Worm (Caenorhabditis elegans) whole organism, L2 larva: Measurements from ENCODE around the gene gpa-18.
A peak's percentile ranks its signal among the peaks of the same experiment; 100 is the strongest.
"Not testable (repeated sequence)": the region's sequence is repeated elsewhere in the genome, so short reads cannot be mapped to it uniquely, and the experiment has no call there.

Experiments used
- C34F6.9 ChIP-seq: fragments of 150-350 bp; optimal IDR thresholded peaks from 2 replicates; lab custom pipeline; 2014; ENCODE audit warnings: missing biosample characterization, missing genetic modification characterization
- F13H6.1 ChIP-seq: sonication (generic microtip); optimal IDR thresholded peaks from 2 replicates; lab custom pipeline; 2016; ENCODE audit warnings: missing genetic modification characterization, missing compliant biosample characterization
- R02D3.7 ChIP-seq: fragments of 150-350 bp; optimal IDR thresholded peaks from 2 replicates; lab custom pipeline; 2014; ENCODE audit warnings: missing biosample characterization, missing genetic modification characterization
- Y55F3AM.14 ChIP-seq: fragments of 200-800 bp; sonication (Bioruptor generic); optimal IDR thresholded peaks from 2 replicates; lab custom pipeline; 2018; ENCODE audit warnings: mild to moderate bottlenecking, missing genetic modification characterization, missing compliant biosample characterization
- ZK546.5 ChIP-seq: sonication (generic microtip); optimal IDR thresholded peaks from 2 replicates; lab custom pipeline; 2017; ENCODE audit warnings: missing biosample characterization, missing genetic modification characterization
- alr-1 ChIP-seq: fragments of 150-350 bp; optimal IDR thresholded peaks from 2 replicates; lab custom pipeline; 2014; ENCODE audit warnings: missing biosample characterization, missing genetic modification characterization
- aly-2 ChIP-seq: fragments of 150-350 bp; optimal IDR thresholded peaks from 2 replicates; lab custom pipeline; 2014; ENCODE audit warnings: missing biosample characterization, missing genetic modification characterization
- ama-1 ChIP-seq: fragments of 150-350 bp; optimal IDR thresholded peaks from 2 replicates; lab custom pipeline; 2018; ENCODE audit warnings: inconsistent platforms
- blmp-1 ChIP-seq: sonication (generic microtip); optimal IDR thresholded peaks from 2 replicates; lab custom pipeline; 2017; ENCODE audit warnings: missing genetic modification characterization, mild to moderate bottlenecking, missing compliant biosample characterization, antibody characterized with exemption, moderate library complexity; ENCODE audit not compliant: insufficient read depth
- ceh-82 ChIP-seq: fragments of 150-350 bp; optimal IDR thresholded peaks from 2 replicates; lab custom pipeline; 2014; ENCODE audit warnings: missing biosample characterization, missing genetic modification characterization
- crh-2 ChIP-seq: sonication (generic microtip); optimal IDR thresholded peaks from 2 replicates; lab custom pipeline; 2017; ENCODE audit warnings: missing biosample characterization, missing genetic modification characterization
- dmd-4 ChIP-seq: sonication (generic microtip); optimal IDR thresholded peaks from 2 replicates; lab custom pipeline; 2017; ENCODE audit warnings: missing biosample characterization, missing genetic modification characterization
- egl-27 ChIP-seq: sonication (generic microtip); optimal IDR thresholded peaks from 3 replicates; lab custom pipeline; 2017; ENCODE audit warnings: missing biosample characterization, missing genetic modification reagents, missing genetic modification characterization
- elt-1 ChIP-seq: fragments of 150-350 bp; optimal IDR thresholded peaks from 2 replicates; lab custom pipeline; 2014; ENCODE audit warnings: missing biosample characterization, missing genetic modification characterization
- elt-3 ChIP-seq: sonication (generic microtip); optimal IDR thresholded peaks from 2 replicates; lab custom pipeline; 2017; ENCODE audit warnings: missing biosample characterization, missing genetic modification characterization
- fos-1 ChIP-seq: fragments of 150-350 bp; optimal IDR thresholded peaks from 2 replicates; lab custom pipeline; 2014; ENCODE audit warnings: missing biosample characterization, missing genetic modification characterization
- gmeb-1 ChIP-seq: fragments of 150-350 bp; optimal IDR thresholded peaks from 2 replicates; lab custom pipeline; 2014; ENCODE audit warnings: missing biosample characterization, missing genetic modification characterization
- lin-11 ChIP-seq: fragments of 150-350 bp; sonication (generic microtip); optimal IDR thresholded peaks from 2 replicates; lab custom pipeline; 2014; ENCODE audit warnings: missing biosample characterization, missing genetic modification characterization, inconsistent platforms, mixed read lengths
- lin-39 ChIP-seq: fragments of 150-350 bp; optimal IDR thresholded peaks from 2 replicates; lab custom pipeline; 2014; ENCODE audit warnings: missing biosample characterization, missing genetic modification reagents, missing genetic modification characterization
- lsy-2 ChIP-seq, 2 experiments: fragments of 150-350 bp in 1 of 2; sonication (generic microtip) in 1 of 2; optimal IDR thresholded peaks; 2 replicates each; lab custom pipeline; 2014 to 2017; ENCODE audit warnings: missing biosample characterization in 2 of 2, missing genetic modification characterization in 2 of 2
- mab-5 ChIP-seq: fragments of 150-350 bp; optimal IDR thresholded peaks from 2 replicates; lab custom pipeline; 2014; ENCODE audit warnings: missing biosample characterization, missing genetic modification characterization
- mbf-1 ChIP-seq: sonication (generic microtip); optimal IDR thresholded peaks from 2 replicates; lab custom pipeline; 2017; ENCODE audit warnings: missing biosample characterization, missing genetic modification characterization
- mdl-1 ChIP-seq, 2 experiments: fragments of 150-350 bp in 1 of 2; sonication (generic microtip) in 1 of 2; optimal IDR thresholded peaks; 2 replicates each; lab custom pipeline; 2017; ENCODE audit warnings: missing biosample characterization in 2 of 2, missing genetic modification characterization in 2 of 2
- nhr-11 ChIP-seq: fragments of 150-350 bp; optimal IDR thresholded peaks from 2 replicates; lab custom pipeline; 2014; ENCODE audit warnings: missing biosample characterization, missing genetic modification characterization
- nhr-12 ChIP-seq: fragments of 150-350 bp; optimal IDR thresholded peaks from 2 replicates; lab custom pipeline; 2014; ENCODE audit warnings: missing biosample characterization, missing genetic modification characterization
- nhr-129 ChIP-seq: fragments of 150-350 bp; optimal IDR thresholded peaks from 2 replicates; lab custom pipeline; 2014; ENCODE audit warnings: missing biosample characterization, missing genetic modification characterization
- nhr-21 ChIP-seq: fragments of 150-350 bp; optimal IDR thresholded peaks from 2 replicates; lab custom pipeline; 2014; ENCODE audit warnings: missing biosample characterization, missing genetic modification characterization
- nhr-23 ChIP-seq: fragments of 150-350 bp; optimal IDR thresholded peaks from 2 replicates; lab custom pipeline; 2014; ENCODE audit warnings: missing biosample characterization, missing genetic modification reagents, missing genetic modification characterization
- nhr-237 ChIP-seq: fragments of 150-350 bp; optimal IDR thresholded peaks from 2 replicates; lab custom pipeline; 2014; ENCODE audit warnings: missing biosample characterization, missing genetic modification characterization
- nhr-25 ChIP-seq: fragments of 150-350 bp; sonication (generic microtip); optimal IDR thresholded peaks from 3 replicates; lab custom pipeline; 2014; ENCODE audit warnings: missing biosample characterization, missing genetic modification characterization
- nhr-6 ChIP-seq: fragments of 150-350 bp; optimal IDR thresholded peaks from 2 replicates; lab custom pipeline; 2014; ENCODE audit warnings: missing biosample characterization, missing genetic modification characterization
- nhr-77 ChIP-seq: fragments of 150-350 bp; optimal IDR thresholded peaks from 2 replicates; lab custom pipeline; 2014; ENCODE audit warnings: missing biosample characterization, missing genetic modification characterization
- peb-1 ChIP-seq: fragments of 150-350 bp; optimal IDR thresholded peaks from 2 replicates; lab custom pipeline; 2014; ENCODE audit warnings: missing biosample characterization, missing genetic modification characterization
- sem-4 ChIP-seq: fragments of 150-350 bp; optimal IDR thresholded peaks from 2 replicates; lab custom pipeline; 2014; ENCODE audit warnings: missing biosample characterization, missing genetic modification reagents, missing genetic modification characterization
- skn-1 ChIP-seq: sonication (generic microtip); optimal IDR thresholded peaks from 2 replicates; lab custom pipeline; 2017; ENCODE audit warnings: missing biosample characterization, missing genetic modification characterization
- sma-3 ChIP-seq: sonication (generic microtip); optimal IDR thresholded peaks from 2 replicates; lab custom pipeline; 2016; ENCODE audit warnings: missing genetic modification reagents, missing genetic modification characterization, missing compliant biosample characterization
- sma-9 ChIP-seq, 2 experiments: fragments of 150-350 bp in 1 of 2; sonication (generic microtip) in 1 of 2; optimal IDR thresholded peaks; 2 replicates each; lab custom pipeline; 2014 to 2016; ENCODE audit warnings: missing genetic modification characterization in 2 of 2, mild to moderate bottlenecking in 1 of 2, missing biosample characterization in 1 of 2, missing compliant biosample characterization in 1 of 2, missing genetic modification reagents in 1 of 2, moderate library complexity in 1 of 2
- snpc-4 ChIP-seq: fragments of 150-350 bp; optimal IDR thresholded peaks from 2 replicates; lab custom pipeline; 2014; ENCODE audit warnings: missing biosample characterization, missing genetic modification characterization
- unc-39 ChIP-seq: fragments of 150-350 bp; optimal IDR thresholded peaks from 2 replicates; lab custom pipeline; 2014; ENCODE audit warnings: missing biosample characterization, missing genetic modification characterization
- unc-55 ChIP-seq: fragments of 150-350 bp; sonication (generic microtip); optimal IDR thresholded peaks from 3 replicates; lab custom pipeline; 2014; ENCODE audit warnings: missing biosample characterization, missing genetic modification reagents, missing genetic modification characterization
- unc-62 ChIP-seq: fragments of 150-350 bp; optimal IDR thresholded peaks from 2 replicates; lab custom pipeline; 2014; ENCODE audit warnings: missing biosample characterization, missing genetic modification reagents, missing genetic modification characterization
- zag-1 ChIP-seq: fragments of 150-350 bp; optimal IDR thresholded peaks from 2 replicates; lab custom pipeline; 2014; ENCODE audit warnings: missing biosample characterization, missing genetic modification characterization
- ztf-11 ChIP-seq: sonication (generic microtip); optimal IDR thresholded peaks from 2 replicates; lab custom pipeline; 2017; ENCODE audit warnings: missing biosample characterization, missing genetic modification characterization
- ztf-4 ChIP-seq: fragments of 150-350 bp; optimal IDR thresholded peaks from 2 replicates; lab custom pipeline; 2014; ENCODE audit warnings: missing biosample characterization, missing genetic modification characterization

Gene gpa-18

DNA sequence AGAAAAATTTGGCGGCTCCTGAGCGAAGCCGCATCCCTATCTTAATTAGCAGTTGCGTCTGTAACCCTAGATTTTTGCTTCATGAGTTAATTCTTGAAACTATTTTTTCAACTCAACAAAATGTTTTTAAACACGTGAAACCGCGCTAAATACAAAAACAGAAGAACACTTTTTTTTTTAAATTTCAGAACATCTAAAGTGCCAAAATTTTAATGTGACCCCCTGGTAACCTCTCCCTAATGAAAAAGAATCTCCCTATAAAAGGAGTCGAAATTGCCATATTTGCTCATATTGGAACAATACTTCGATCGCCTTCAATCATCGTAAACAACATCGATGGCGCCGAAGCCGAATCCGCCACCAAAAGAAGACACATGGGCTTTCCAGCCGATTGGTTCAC is 23.1 kb upstream of the gpa-18 start, which contains the start of gene nsph-4.2:
TSS of gene nsph-4.2 (plus strand) at position 301 of the 400 bp plus-strand sequence.
- not testable (repeated sequence) for TF ChIP-seq mbf-1 (tag; lab: Kevin White, UChicago); Y55F3AM.14 (GFP tag; lab: Kevin White, UChicago); zag-1 (tag; lab: Kevin White, UChicago)

DNA sequence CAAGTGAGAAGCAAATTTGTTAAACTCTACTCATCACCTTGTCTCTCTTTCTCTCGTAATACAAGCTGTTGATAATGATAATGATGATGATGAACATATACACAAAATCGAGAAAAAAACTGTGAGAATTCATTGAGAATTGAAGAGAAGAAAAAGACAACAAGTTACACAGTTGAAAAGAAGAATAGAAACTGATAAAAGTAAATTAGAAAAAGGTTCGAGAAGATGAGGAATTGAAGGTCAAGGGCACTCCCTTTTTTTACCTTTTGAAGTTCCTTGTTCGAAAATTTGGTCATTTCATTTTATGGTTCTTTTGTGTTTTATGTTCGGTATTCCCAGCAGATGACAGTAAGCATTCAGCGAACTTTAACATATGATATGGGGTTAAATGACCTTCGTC is 20.9 kb upstream of the gpa-18 start:
- TF ChIP-seq C34F6.9 (tag; lab: Kevin White, UChicago) (no peak), nhr-6 (tag; lab: Kevin White, UChicago) (no peak), nhr-25 (tag; lab: Kevin White, UChicago) (peak; percentile 91), crh-2 (tag; lab: Kevin White, UChicago) (peak; percentile 27), sma-9 (GFP tag; optimal IDR thresholded peaks at IDR 0.05; lab: Kevin White, UChicago) (peak; percentile 53), sma-9 (tag; optimal IDR thresholded peaks at IDR 0.05; lab: Kevin White, UChicago) (no peak), blmp-1 (tag; lab: Kevin White, UChicago) (peak; percentile 80), sma-3 (peak; percentile 63), fos-1 (tag; lab: Kevin White, UChicago) (peak; percentile 37)

DNA sequence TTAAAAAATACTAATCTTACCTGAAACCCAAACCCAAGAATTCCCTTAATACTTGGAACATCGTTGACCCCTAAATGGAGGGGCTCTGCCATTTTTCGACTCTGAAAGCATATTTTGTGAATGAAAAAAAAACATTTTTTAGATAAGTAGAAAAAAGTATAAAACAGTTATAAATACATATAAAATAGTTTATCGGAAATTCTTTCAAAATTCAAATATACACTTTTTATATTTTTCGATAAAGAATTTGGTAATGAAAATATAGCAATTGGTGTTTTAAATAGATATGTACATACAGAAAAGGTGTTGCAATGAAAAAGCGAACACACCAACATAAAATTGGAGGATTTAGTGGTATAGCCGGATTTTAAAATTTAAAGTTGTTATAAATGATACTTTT is 19.7 kb upstream of the gpa-18 start, which contains the start of gene Y59E9AL.4:
TSS of gene Y59E9AL.4 (minus strand) at position 101 of the 400 bp plus-strand sequence.
- no peak for TF ChIP-seq nhr-21 (tag; lab: Kevin White, UChicago)

DNA sequence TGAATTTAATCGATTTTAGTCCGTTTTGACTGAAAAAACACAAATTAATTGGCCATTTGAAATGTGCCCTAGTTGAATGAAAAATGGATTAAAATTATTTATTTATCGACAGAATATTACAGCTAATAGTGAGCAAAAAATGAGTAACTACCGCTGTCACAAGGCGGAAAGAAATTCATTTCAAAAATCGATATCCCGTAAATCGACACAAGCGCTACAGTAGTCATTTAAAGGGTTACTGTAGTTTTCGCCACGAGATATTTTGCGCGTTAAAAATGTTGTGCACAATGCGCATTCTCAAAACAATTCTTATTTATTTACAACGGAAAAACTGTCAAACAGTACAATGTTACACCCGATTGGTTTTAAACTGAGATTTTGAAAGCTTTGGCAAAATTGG is 15.2 kb upstream of the gpa-18 start:
- no peak for TF ChIP-seq crh-2 (tag; lab: Kevin White, UChicago)

DNA sequence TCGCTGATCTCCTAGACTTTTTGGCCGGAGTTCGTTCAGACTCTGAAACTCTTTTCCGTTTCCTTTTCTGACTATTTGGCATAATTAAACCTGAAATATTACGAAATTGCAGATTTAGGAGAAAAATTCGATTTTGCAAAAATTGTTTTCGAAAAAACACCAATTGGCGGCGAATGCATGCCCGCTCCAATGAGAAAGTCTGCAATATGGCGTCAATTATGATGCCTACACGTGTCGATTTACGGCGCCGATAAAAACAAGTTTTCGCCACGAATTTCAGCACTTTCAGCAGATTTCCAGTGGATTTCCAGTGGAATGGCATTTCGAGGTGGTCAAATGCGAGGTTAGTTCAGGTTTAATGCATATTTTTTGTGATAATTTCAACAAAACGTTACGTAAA is 14.0 kb upstream of the gpa-18 start, which contains the start of the genes Y59E9AL.36 and nbet-1:
TSS of gene Y59E9AL.36 (minus strand) at position 92 of the 400 bp plus-strand sequence.
TSS of gene nbet-1 (plus strand) at position 112 of the 400 bp plus-strand sequence.
- no peak for TF ChIP-seq dmd-4 (tag; lab: Kevin White, UChicago)
- peak; percentile 69 for TF ChIP-seq nhr-11 (tag; lab: Kevin White, UChicago)
- peak; percentile 66 for TF ChIP-seq nhr-25 (tag; lab: Kevin White, UChicago)
- no peak for TF ChIP-seq peb-1
- no peak for TF ChIP-seq Y55F3AM.14 (GFP tag; lab: Kevin White, UChicago)
- TF ChIP-seq alr-1 = no peak
- no peak for TF ChIP-seq unc-39 (tag; lab: Kevin White, UChicago)
- TF ChIP-seq nhr-21 (tag; lab: Kevin White, UChicago) = peak; percentile 42
- TF ChIP-seq mbf-1 (tag; lab: Kevin White, UChicago) = no peak
- no peak for TF ChIP-seq sem-4 (tag; lab: Kevin White, UChicago)
- no peak for TF ChIP-seq ztf-4 (tag; lab: Kevin White, UChicago)
- peak; percentile 54 for TF ChIP-seq egl-27
- TF ChIP-seq fos-1 (tag; lab: Kevin White, UChicago) = peak; percentile 36
- no peak for TF ChIP-seq lin-39 (tag; lab: Kevin White, UChicago)
- no peak for TF ChIP-seq nhr-12 (tag; lab: Kevin White, UChicago)
- peak in 1 of 2 experiments; percentile 36 for TF ChIP-seq mdl-1 (tag; optimal IDR thresholded peaks at IDR 0.05; lab: Kevin White, UChicago)
- no peak for TF ChIP-seq aly-2 (tag; lab: Kevin White, UChicago)
- no peak for TF ChIP-seq nhr-77 (tag; lab: Kevin White, UChicago)
- TF ChIP-seq blmp-1 (tag; lab: Kevin White, UChicago) = no peak
- no peak for TF ChIP-seq unc-62 (GFP tag; lab: Kevin White, UChicago)
- TF ChIP-seq nhr-6 (tag; lab: Kevin White, UChicago) = no peak
- no peak for TF ChIP-seq elt-1 (tag; lab: Kevin White, UChicago)
- TF ChIP-seq snpc-4 (tag; lab: Kevin White, UChicago) = peak; percentile 40
- peak; percentile 14 for TF ChIP-seq F13H6.1 (tag; lab: Kevin White, UChicago)
- TF ChIP-seq elt-3 = no peak
- peak; percentile 82 for TF ChIP-seq C34F6.9 (tag; lab: Kevin White, UChicago)
- TF ChIP-seq nhr-23 (tag; lab: Kevin White, UChicago) = no peak
- peak; percentile 93 for TF ChIP-seq unc-55 (GFP tag; lab: Kevin White, UChicago)
- TF ChIP-seq nhr-237 (tag; lab: Kevin White, UChicago) = no peak
- TF ChIP-seq crh-2 (tag; lab: Kevin White, UChicago) = peak; percentile 96
- TF ChIP-seq gmeb-1 (tag; lab: Kevin White, UChicago) = peak; percentile 88
- TF ChIP-seq R02D3.7 = peak; percentile 82
- TF ChIP-seq ztf-11 = no peak
- TF ChIP-seq nhr-129 (tag; lab: Kevin White, UChicago) = peak; percentile 83
- peak; percentile 73 to 82 for TF ChIP-seq lsy-2 (tag; optimal IDR thresholded peaks at IDR 0.05; lab: Kevin White, UChicago)
- peak; percentile 4 for TF ChIP-seq zag-1 (tag; lab: Kevin White, UChicago)
- TF ChIP-seq ZK546.5 (tag; lab: Kevin White, UChicago) = no peak
- TF ChIP-seq ama-1 (lab: Kevin White, UChicago) = no peak
- peak; percentile 75 for TF ChIP-seq lin-11 (tag; lab: Kevin White, UChicago)
- no peak for TF ChIP-seq ceh-82 (tag; lab: Kevin White, UChicago)
- TF ChIP-seq skn-1 = no peak
- TF ChIP-seq mab-5 = peak; percentile 72
